Comparison of ENCODE assay signal across 1 worm cellular context in genomic region chrIII:8971255-8972020, ce11.
A peak's percentile ranks its signal among the peaks of the same experiment; 100 is the strongest.
TF ChIP-seq lines count a peak whose summit lies in the region.

eif-3.D (minus strand) TSS chrIII:8971578.
R08D7.4 (plus strand) TSS chrIII:8971892.

TF ChIP-seq in whole organism, L1 larva, 84 proteins besides CTCF, POLR2A, EP300 and RAD21 (continued from another document):
- TF ChIP-seq ceh-90 (tag; optimal IDR thresholded peaks at IDR 0.05; lab: Kevin White, UChicago) (peak; percentile 39), lin-35 (GFP tag; optimal IDR thresholded peaks at IDR 0.05; lab: Kevin White, UChicago) (peak; percentile 71 to 81), lir-3 (tag; optimal IDR thresholded peaks at IDR 0.05; lab: Kevin White, UChicago; ENCODE audit: poor library complexity) (peak; percentile 47), elt-3 (tag; optimal IDR thresholded peaks at IDR 0.05; lab: Kevin White, UChicago) (peak in 2 of 6 experiments; percentile 20 to 29), ztf-4 (tag; optimal IDR thresholded peaks at IDR 0.05; lab: Kevin White, UChicago) (peak; percentile 22), lsy-2 (tag; optimal IDR thresholded peaks at IDR 0.05; lab: Kevin White, UChicago) (peak; percentile 77 to 86), mdl-1 (tag; optimal IDR thresholded peaks at IDR 0.05; lab: Kevin White, UChicago) (peak in 1 of 2 experiments; percentile 56), mef-2 (tag; optimal IDR thresholded peaks at IDR 0.05; lab: Kevin White, UChicago) (no peak), nhr-84 (tag; optimal IDR thresholded peaks at IDR 0.05; lab: Kevin White, UChicago) (no peak), sptf-1 (tag; optimal IDR thresholded peaks at IDR 0.05; lab: Kevin White, UChicago) (no peak), fkh-10 (GFP tag; optimal IDR thresholded peaks at IDR 0.05; lab: Kevin White, UChicago) (no peak), zip-4 (GFP tag; optimal IDR thresholded peaks at IDR 0.05; lab: Kevin White, UChicago) (peak; percentile 43), nhr-71 (tag; optimal IDR thresholded peaks at IDR 0.05; lab: Kevin White, UChicago) (peak; percentile 77), nhr-90 (tag; optimal IDR thresholded peaks at IDR 0.05; lab: Kevin White, UChicago; ENCODE audit: poor library complexity) (peak; percentile 57), snpc-4 (tag; optimal IDR thresholded peaks at IDR 0.05; lab: Kevin White, UChicago) (peak; percentile 41), vab-15 (tag; optimal IDR thresholded peaks at IDR 0.05; lab: Kevin White, UChicago) (no peak), rnt-1 (tag; optimal IDR thresholded peaks at IDR 0.05; lab: Kevin White, UChicago) (peak; percentile 88), lin-15B (tag; optimal IDR thresholded peaks at IDR 0.05; lab: Kevin White, UChicago) (no peak), nhr-19 (GFP tag; conservative IDR thresholded peaks at IDR 0.05; lab: Robert Waterston, UW) (peak; percentile 59), lin-13 (GFP tag; optimal IDR thresholded peaks at IDR 0.05; lab: Kevin White, UChicago) (peak; percentile 57), pax-3 (tag; optimal IDR thresholded peaks at IDR 0.05; lab: Kevin White, UChicago) (no peak), unc-86 (tag; optimal IDR thresholded peaks at IDR 0.05; lab: Kevin White, UChicago) (peak; percentile 55), swsn-7 (tag; optimal IDR thresholded peaks at IDR 0.05; lab: Kevin White, UChicago) (peak; percentile 75), nhr-77 (tag; optimal IDR thresholded peaks at IDR 0.05; lab: Kevin White, UChicago) (peak; percentile 17), pag-3 (tag; optimal IDR thresholded peaks at IDR 0.05; lab: Kevin White, UChicago; ENCODE audit: borderline replicate concordance, insufficient read depth) (no peak), snu-23 (GFP tag; optimal IDR thresholded peaks at IDR 0.05; lab: Kevin White, UChicago) (peak; percentile 77), F16B12.6 (tag; optimal IDR thresholded peaks at IDR 0.05; lab: Kevin White, UChicago) (peak; percentile 54), C34B4.2 (tag; optimal IDR thresholded peaks at IDR 0.05; lab: Kevin White, UChicago) (no peak), fkh-4 (tag; optimal IDR thresholded peaks at IDR 0.05; lab: Kevin White, UChicago; ENCODE audit: borderline replicate concordance) (peak; percentile 5), nhr-85 (tag; lab: Kevin White, UChicago) (peak; percentile 74), sox-4 (tag; optimal IDR thresholded peaks at IDR 0.05; lab: Kevin White, UChicago) (no peak), fos-1 (tag; optimal IDR thresholded peaks at IDR 0.05; lab: Kevin White, UChicago) (no peak), C04F5.9 (tag; optimal IDR thresholded peaks at IDR 0.05; lab: Kevin White, UChicago) (peak; percentile 70), mep-1 (tag; optimal IDR thresholded peaks at IDR 0.05; lab: Kevin White, UChicago) (peak; percentile 85), alr-1 (tag; optimal IDR thresholded peaks at IDR 0.05; lab: Kevin White, UChicago; ENCODE audit: borderline replicate concordance) (peak; percentile 91), tbx-2 (tag; optimal IDR thresholded peaks at IDR 0.05; lab: Kevin White, UChicago) (peak; percentile 55), unc-130 (tag; optimal IDR thresholded peaks at IDR 0.05; lab: Kevin White, UChicago) (peak; percentile 61), nhr-20 (tag; optimal IDR thresholded peaks at IDR 0.05; lab: Kevin White, UChicago) (peak; percentile 70), dsc-1 (tag; optimal IDR thresholded peaks at IDR 0.05; lab: Kevin White, UChicago) (peak; percentile 60)
TF ChIP-seq in whole organism, L1 larva: peak in this region for 39.
